Fruit fly (Drosophila melanogaster) whole organism, embryonic: ENCODE results near the gene COX7B.

Source experiments
- CG10274 ChIP-seq: fragments of 200-800 bp; sonication (Bioruptor generic); optimal IDR thresholded peaks from 3 replicates; lab custom pipeline; 2017; ENCODE audit warnings: missing biosample characterization, mild to moderate bottlenecking, missing genetic modification characterization
- CG10959 ChIP-seq: fragments of 200-800 bp; sonication (Bioruptor generic); IDR thresholded peaks from 2 replicates; pipeline ENCODE4 v1.3.6; 2022; ENCODE audit warnings: missing biosample characterization, missing genetic modification characterization
- CG12155 ChIP-seq: fragments of 200-800 bp; sonication (Bioruptor generic); optimal IDR thresholded peaks from 3 replicates; lab custom pipeline; 2016; ENCODE audit warnings: missing biosample characterization, missing genetic modification characterization
- CG12219 ChIP-seq: fragments of 200-800 bp; sonication (Bioruptor generic); optimal IDR thresholded peaks from 3 replicates; lab custom pipeline; 2018; ENCODE audit warnings: missing biosample characterization, mild to moderate bottlenecking, missing genetic modification characterization
- CG12391 ChIP-seq: fragments of 200-800 bp; sonication (Bioruptor generic); optimal IDR thresholded peaks from 3 replicates; lab custom pipeline; 2018; ENCODE audit warnings: missing biosample characterization, mild to moderate bottlenecking, missing genetic modification characterization, moderate library complexity
- CG15073 ChIP-seq: fragments of 200-800 bp; sonication (Bioruptor generic); optimal IDR thresholded peaks from 2 replicates; lab custom pipeline; 2016; ENCODE audit warnings: missing biosample characterization, missing genetic modification characterization
- CG1602 ChIP-seq: fragments of 200-800 bp; sonication (Bioruptor generic); optimal IDR thresholded peaks from 3 replicates; lab custom pipeline; 2016; ENCODE audit warnings: missing biosample characterization, missing genetic modification characterization
- CG16815 ChIP-seq: fragments of 200-800 bp; sonication (Bioruptor generic); optimal IDR thresholded peaks from 3 replicates; lab custom pipeline; 2017; ENCODE audit warnings: missing biosample characterization, mild to moderate bottlenecking, missing genetic modification characterization
- CG17186 ChIP-seq: fragments of 200-800 bp; sonication (Bioruptor generic); optimal IDR thresholded peaks from 3 replicates; lab custom pipeline; 2017; ENCODE audit warnings: missing biosample characterization, missing genetic modification reagents, missing genetic modification characterization
- CG17829 ChIP-seq: fragments of 200-800 bp; optimal IDR thresholded peaks from 2 replicates; lab custom pipeline; 2019; ENCODE audit warnings: missing biosample characterization, mild to moderate bottlenecking, missing genetic modification characterization, moderate library complexity
- CG18011 ChIP-seq: fragments of 200-800 bp; sonication (Bioruptor generic); optimal IDR thresholded peaks from 2 replicates; lab custom pipeline; 2017; ENCODE audit warnings: missing biosample characterization, missing genetic modification characterization, mild to moderate bottlenecking, moderate library complexity, missing genotype
- CG2889 ChIP-seq: fragments of 200-800 bp; sonication (Bioruptor generic); IDR thresholded peaks from 3 replicates; pipeline ENCODE4 v1.3.6; 2022; ENCODE audit warnings: missing biosample characterization, missing genetic modification characterization
- CG30431 ChIP-seq: fragments of 200-800 bp; sonication (Bioruptor generic); optimal IDR thresholded peaks from 2 replicates; lab custom pipeline; 2017; ENCODE audit warnings: missing biosample characterization, missing genetic modification characterization
- CG3163 ChIP-seq: fragments of 200-800 bp; sonication (Bioruptor generic); optimal IDR thresholded peaks from 3 replicates; lab custom pipeline; 2016; ENCODE audit warnings: missing biosample characterization, missing genetic modification characterization
- CG4282 ChIP-seq: fragments of 200-800 bp; sonication (Bioruptor generic); optimal IDR thresholded peaks from 2 replicates; lab custom pipeline; 2016; ENCODE audit warnings: missing biosample characterization, missing genetic modification characterization
- CG4360 ChIP-seq: fragments of 200-800 bp; sonication (Bioruptor generic); IDR thresholded peaks from 2 replicates; pipeline ENCODE4 v1.3.6; 2022; ENCODE audit warnings: missing biosample characterization, missing genetic modification characterization
- CG6254 ChIP-seq: fragments of 200-800 bp; sonication (Bioruptor generic); optimal IDR thresholded peaks from 3 replicates; lab custom pipeline; 2017; ENCODE audit warnings: mild to moderate bottlenecking, missing biosample characterization, missing genetic modification reagents, missing genetic modification characterization
- CG6765 ChIP-seq: fragments of 200-800 bp; sonication (Bioruptor generic); optimal IDR thresholded peaks from 3 replicates; lab custom pipeline; 2017; ENCODE audit warnings: missing biosample characterization, mild to moderate bottlenecking, missing genetic modification characterization
- CG7928 ChIP-seq: fragments of 200-800 bp; sonication (Bioruptor generic); optimal IDR thresholded peaks from 2 replicates; lab custom pipeline; 2017; ENCODE audit warnings: missing biosample characterization, mild to moderate bottlenecking, missing genetic modification characterization
- CG9609 ChIP-seq: fragments of 200-800 bp; sonication (Bioruptor generic); optimal IDR thresholded peaks from 3 replicates; lab custom pipeline; 2016; ENCODE audit warnings: missing biosample characterization, missing genetic modification characterization
- CG9727 ChIP-seq: fragments of 200-800 bp; sonication (Bioruptor generic); optimal IDR thresholded peaks from 3 replicates; lab custom pipeline; 2017; ENCODE audit warnings: missing biosample characterization, mild to moderate bottlenecking, missing genetic modification characterization
- CG9797 ChIP-seq: fragments of 200-800 bp; sonication (Bioruptor generic); optimal IDR thresholded peaks from 3 replicates; lab custom pipeline; 2018; ENCODE audit warnings: missing biosample characterization, mild to moderate bottlenecking, missing genetic modification characterization
- CkIIα-i1 ChIP-seq: fragments of 200-800 bp; sonication (Bioruptor generic); IDR thresholded peaks from 2 replicates; pipeline ENCODE4 v1.3.6; 2022; ENCODE audit warnings: missing biosample characterization, missing genetic modification characterization
- CrebB ChIP-seq: fragments of 200-800 bp; sonication (Bioruptor generic); optimal IDR thresholded peaks from 3 replicates; lab custom pipeline; 2018; ENCODE audit warnings: missing biosample characterization, mild to moderate bottlenecking, missing genetic modification characterization
- HLHmδ ChIP-seq: fragments of 200-800 bp; sonication (Bioruptor generic); optimal IDR thresholded peaks from 2 replicates; lab custom pipeline; 2018; ENCODE audit warnings: missing biosample characterization, mild to moderate bottlenecking, missing genetic modification characterization, moderate library complexity
- HmgZ ChIP-seq: fragments of 200-800 bp; sonication (Bioruptor generic); optimal IDR thresholded peaks from 2 replicates; lab custom pipeline; 2018; ENCODE audit warnings: missing biosample characterization, mild to moderate bottlenecking, missing genetic modification characterization
- Hr51 ChIP-seq, 2 experiments: fragments of 200-800 bp; sonication (Bioruptor generic); optimal IDR thresholded peaks; 2 replicates in 1 of 2; 3 replicates in 1 of 2; lab custom pipeline; 2016 to 2018; ENCODE audit warnings: missing biosample characterization in 2 of 2, missing genetic modification characterization in 2 of 2, mild to moderate bottlenecking in 1 of 2, moderate library complexity in 1 of 2
- Hr78 ChIP-seq, 2 experiments: fragments of 200-800 bp in 1 of 2; fragments of >200 bp in 1 of 2; sonication (Bioruptor generic) in 1 of 2; optimal IDR thresholded peaks; 2 replicates each; lab custom pipeline; 2017 to 2019; ENCODE audit warnings: missing biosample characterization in 2 of 2, missing genetic modification characterization in 2 of 2, mild to moderate bottlenecking in 1 of 2, moderate library complexity in 1 of 2
- Meics ChIP-seq: fragments of 200-800 bp; sonication (Bioruptor generic); optimal IDR thresholded peaks from 2 replicates; lab custom pipeline; 2017; ENCODE audit warnings: missing biosample characterization, mild to moderate bottlenecking, missing genetic modification characterization
- Nf-YC ChIP-seq: fragments of 200-800 bp; optimal IDR thresholded peaks from 3 replicates; lab custom pipeline; 2019; ENCODE audit warnings: missing biosample characterization, mild to moderate bottlenecking, missing genetic modification characterization, moderate library complexity
- Ravus ChIP-seq: fragments of 200-800 bp; sonication (Bioruptor generic); IDR thresholded peaks from 2 replicates; pipeline ENCODE4 v1.3.6; 2022; ENCODE audit warnings: missing biosample characterization, missing genetic modification characterization
- aop ChIP-seq: fragments of 200-800 bp; sonication (Bioruptor generic); IDR thresholded peaks from 2 replicates; pipeline ENCODE4 v1.3.6; 2022; ENCODE audit warnings: missing biosample characterization, missing genetic modification characterization
- ara ChIP-seq: fragments of 200-800 bp; sonication (Bioruptor generic); IDR thresholded peaks from 2 replicates; pipeline ENCODE4 v1.3.6; 2022; ENCODE audit warnings: missing biosample characterization, missing genetic modification characterization
- chif ChIP-seq, 2 experiments: fragments of 200-800 bp; sonication (Bioruptor generic); optimal IDR thresholded peaks; 3 replicates each; lab custom pipeline; 2016; ENCODE audit warnings: missing biosample characterization in 2 of 2, missing genetic modification characterization in 2 of 2
- dimm ChIP-seq: fragments of 200-800 bp; sonication (Bioruptor generic); IDR thresholded peaks from 2 replicates; pipeline ENCODE4 v1.3.6; 2022; ENCODE audit warnings: missing biosample characterization, missing genetic modification characterization
- eve ChIP-seq, 2 experiments: fragments of >200 bp; optimal IDR thresholded peaks; 2 replicates each; lab custom pipeline; 2017; ENCODE audit warnings: missing biosample characterization in 2 of 2, missing genetic modification characterization in 2 of 2
- ewg ChIP-seq: fragments of 200-800 bp; sonication (Bioruptor generic); optimal IDR thresholded peaks from 3 replicates; lab custom pipeline; 2017; ENCODE audit warnings: mild to moderate bottlenecking, missing biosample characterization, missing genetic modification reagents, missing genetic modification characterization
- fru ChIP-seq: fragments of >200 bp; optimal IDR thresholded peaks from 2 replicates; lab custom pipeline; 2017
- gce ChIP-seq: fragments of 200-800 bp; sonication (Bioruptor generic); IDR thresholded peaks from 3 replicates; pipeline ENCODE4 v1.3.6; 2022; ENCODE audit warnings: missing biosample characterization, missing genetic modification characterization
- gem ChIP-seq: fragments of 200-800 bp; sonication (Bioruptor generic); optimal IDR thresholded peaks from 2 replicates; lab custom pipeline; 2019; ENCODE audit warnings: missing biosample characterization, mild to moderate bottlenecking, missing genetic modification characterization, moderate library complexity
- gro ChIP-seq: fragments of 200-800 bp; sonication (Bioruptor generic); optimal IDR thresholded peaks from 2 replicates; lab custom pipeline; 2016; ENCODE audit warnings: missing biosample characterization, missing genetic modification characterization
- ham ChIP-seq: fragments of 200-800 bp; sonication (Bioruptor generic); IDR thresholded peaks from 2 replicates; pipeline ENCODE4 v1.3.6; 2022; ENCODE audit warnings: missing biosample characterization, missing genetic modification characterization
- ken ChIP-seq: fragments of 200-800 bp; sonication (Bioruptor generic); IDR thresholded peaks from 3 replicates; pipeline ENCODE4 v1.3.6; 2022; ENCODE audit warnings: missing biosample characterization, missing genetic modification characterization
- knrl ChIP-seq: fragments of 200-800 bp; sonication (Bioruptor generic); IDR thresholded peaks from 3 replicates; pipeline ENCODE4 v1.3.6; 2022; ENCODE audit warnings: missing biosample characterization, missing genetic modification characterization; ENCODE audit not compliant: partially characterized antibody
- lov ChIP-seq, 2 experiments: fragments of 200-800 bp in 1 of 2; fragments of >200 bp in 1 of 2; sonication (Bioruptor generic) in 1 of 2; IDR thresholded peaks in 1 of 2; optimal IDR thresholded peaks in 1 of 2; 2 replicates in 1 of 2; 3 replicates in 1 of 2; pipeline versions ENCODE4 v1.3.6 to Lab custom; 2017 to 2022; ENCODE audit warnings: missing biosample characterization in 1 of 2, missing genetic modification characterization in 1 of 2
- org-1 ChIP-seq: fragments of 200-800 bp; sonication (Bioruptor generic); optimal IDR thresholded peaks from 2 replicates; lab custom pipeline; 2017; ENCODE audit warnings: missing biosample characterization, missing genetic modification characterization
- tgo ChIP-seq: fragments of 200-800 bp; sonication (Bioruptor generic); IDR thresholded peaks from 3 replicates; pipeline ENCODE4 v1.3.6; 2022; ENCODE audit warnings: missing biosample characterization, missing genetic modification characterization
- tll ChIP-seq, 2 experiments: fragments of 200-800 bp in 1 of 2; fragments of >200 bp in 1 of 2; sonication (Bioruptor generic) in 1 of 2; optimal IDR thresholded peaks; 2 replicates each; lab custom pipeline; 2017 to 2019; ENCODE audit warnings: missing biosample characterization in 2 of 2, missing genetic modification characterization in 2 of 2, mild to moderate bottlenecking in 1 of 2, moderate library complexity in 1 of 2
- unc-4 ChIP-seq: fragments of 200-800 bp; sonication (Bioruptor generic); IDR thresholded peaks from 2 replicates; pipeline ENCODE4 v1.3.6; 2022; ENCODE audit warnings: missing biosample characterization, missing genetic modification characterization; ENCODE audit not compliant: partially characterized antibody
- usp ChIP-seq: fragments of >200 bp; optimal IDR thresholded peaks from 2 replicates; lab custom pipeline; 2017; ENCODE audit warnings: missing biosample characterization, missing genetic modification characterization

The COX7B gene

dm6 chr3L:17433555-17433954 is 8.3 kb downstream of the COX7B start, which contains the start of the genes Coq4 and CG32176 (continued):
- TF ChIP-seq org-1 (GFP tag; lab: Kevin White, UChicago) (peak; percentile 93), gro (GFP tag; lab: Kevin White, UChicago) (peak; percentile 98), CG15073 (peak; percentile 89), Nf-YC (tag; lab: Kevin White, UChicago) (peak; percentile 89), usp (GFP tag; lab: Kevin White, UChicago) (no peak), CG4360 (GFP tag; lab: Robert Waterston, UW) (peak; percentile 73), gce (GFP tag; lab: Robert Waterston, UW) (peak; percentile 94), HLHmδ (GFP tag; lab: Kevin White, UChicago) (no peak), CG12391 (tag; lab: Kevin White, UChicago) (peak; percentile 99), aop (peak; percentile 96), dimm (peak; percentile 95), ara (GFP tag; lab: Robert Waterston, UW) (peak; percentile 96), CG10274 (GFP tag; lab: Kevin White, UChicago) (peak; percentile 88), knrl (GFP tag; lab: Robert Waterston, UW) (peak; percentile 71), ken (GFP tag; lab: Robert Waterston, UW) (peak; percentile 98), CG6765 (peak; percentile 95), CkIIα-i1 (peak; percentile 84), tll (GFP tag; optimal IDR thresholded peaks at IDR 0.05; lab: Kevin White, UChicago) (peak in 1 of 2 experiments; percentile 32), tgo (GFP tag; lab: Robert Waterston, UW) (peak; percentile 98), Hr78 (GFP tag; optimal IDR thresholded peaks at IDR 0.05; lab: Kevin White, UChicago) (no peak), CG4282 (peak; percentile 99), Ravus (GFP tag; lab: Robert Waterston, UW) (peak; percentile 94), CG10959 (GFP tag; lab: Robert Waterston, UW) (peak; percentile 97), eve (GFP tag; optimal IDR thresholded peaks at IDR 0.05; lab: Kevin White, UChicago) (peak; percentile 30 to 97), CG6254 (GFP tag; lab: Kevin White, UChicago) (peak; percentile 90), ewg (GFP tag; lab: Kevin White, UChicago) (peak; percentile 94), CG9609 (peak; percentile 98), fru (lab: Kevin White, UChicago) (no peak), gem (tag; lab: Kevin White, UChicago) (peak; percentile 99), CG1602 (GFP tag; lab: Kevin White, UChicago) (peak; percentile 98), Hr51 (GFP tag; optimal IDR thresholded peaks at IDR 0.05; lab: Kevin White, UChicago) (peak; percentile 98 to 99), CG12219 (GFP tag; lab: Kevin White, UChicago) (peak; percentile 96), Meics (GFP tag; lab: Kevin White, UChicago) (peak; percentile 97), CG12155 (GFP tag; lab: Kevin White, UChicago) (peak; percentile 98), CG17829 (peak; percentile 98), CG3163 (GFP tag; lab: Kevin White, UChicago) (peak; percentile 88), CG16815 (peak; percentile 99), lov (optimal IDR thresholded peaks at IDR 0.05; lab: Kevin White, UChicago) (no peak), lov (GFP tag; IDR thresholded peaks at IDR 0.05; lab: Robert Waterston, UW) (peak; percentile 96), HmgZ (tag; lab: Kevin White, UChicago) (peak; percentile 99), chif (GFP tag; optimal IDR thresholded peaks at IDR 0.05; lab: Kevin White, UChicago) (peak; percentile 98 to 99), ham (GFP tag; lab: Robert Waterston, UW) (peak; percentile 92), unc-4 (GFP tag; lab: Robert Waterston, UW) (peak; percentile 55; the same call in 1 of the 2 replicates), CG2889 (GFP tag; lab: Robert Waterston, UW) (peak; percentile 97), CG18011 (GFP tag; lab: Kevin White, UChicago) (peak; percentile 90), CG9727 (GFP tag; lab: Kevin White, UChicago) (peak; percentile 97), CG9797 (no peak), CG17186 (GFP tag; lab: Kevin White, UChicago) (peak; percentile 74), CG30431 (peak; percentile 97), CrebB (peak; percentile 97), CG7928 (peak; percentile 79)
